Fruit fly (Drosophila melanogaster) whole organism, embryonic: Measurements from ENCODE around the gene drn.

Source experiments
- BEAF-32 ChIP-seq: fragments of 200-800 bp; sonication (Bioruptor generic); optimal IDR thresholded peaks from 3 replicates; lab custom pipeline; 2017; ENCODE audit warnings: missing biosample characterization, missing genetic modification characterization, mild to moderate bottlenecking, moderate library complexity, missing genetic modification reagents
- Bgb ChIP-seq: fragments of 200-800 bp; sonication (Bioruptor generic); IDR thresholded peaks from 2 replicates; pipeline ENCODE4 v1.3.6; 2022; ENCODE audit warnings: missing biosample characterization, missing genetic modification characterization; ENCODE audit not compliant: partially characterized antibody
- CG10462 ChIP-seq: fragments of 200-800 bp; sonication (Bioruptor generic); optimal IDR thresholded peaks from 2 replicates; lab custom pipeline; 2016; ENCODE audit warnings: missing biosample characterization, missing genetic modification characterization
- CG16813 ChIP-seq: fragments of 200-800 bp; sonication (Bioruptor generic); IDR thresholded peaks from 3 replicates; pipeline ENCODE4 v1.3.6; 2022; ENCODE audit warnings: missing biosample characterization, missing genetic modification characterization; ENCODE audit not compliant: partially characterized antibody
- CG2116 ChIP-seq: fragments of 200-800 bp; sonication (Bioruptor generic); optimal IDR thresholded peaks from 3 replicates; lab custom pipeline; 2018; ENCODE audit warnings: missing biosample characterization, mild to moderate bottlenecking, missing genetic modification characterization
- CG2199 ChIP-seq: fragments of 200-800 bp; sonication (Bioruptor generic); IDR thresholded peaks from 3 replicates; pipeline ENCODE4 v1.3.6; 2022; ENCODE audit warnings: missing biosample characterization, missing genetic modification characterization
- CG43689 ChIP-seq: fragments of 200-800 bp; sonication (Bioruptor generic); IDR thresholded peaks from 2 replicates; pipeline ENCODE4 v1.3.6; 2022; ENCODE audit warnings: missing biosample characterization, missing genetic modification characterization
- CG5180 ChIP-seq: fragments of 200-800 bp; sonication (Bioruptor generic); optimal IDR thresholded peaks from 3 replicates; lab custom pipeline; 2017; ENCODE audit warnings: missing biosample characterization, missing genetic modification characterization, mild to moderate bottlenecking, moderate library complexity, missing genetic modification reagents
- CG6854 ChIP-seq: fragments of 200-800 bp; sonication (Bioruptor generic); optimal IDR thresholded peaks from 3 replicates; lab custom pipeline; 2017; ENCODE audit warnings: missing biosample characterization, mild to moderate bottlenecking, missing genetic modification characterization
- Doc3 ChIP-seq: fragments of 200-800 bp; sonication (Bioruptor generic); IDR thresholded peaks from 3 replicates; pipeline ENCODE4 v1.3.6; 2022; ENCODE audit warnings: missing biosample characterization, missing genetic modification characterization; ENCODE audit not compliant: partially characterized antibody
- E2f2 ChIP-seq: fragments of 200-800 bp; sonication (Bioruptor generic); IDR thresholded peaks from 2 replicates; pipeline ENCODE4 v1.3.6; 2022; ENCODE audit warnings: missing biosample characterization, missing genetic modification characterization
- HLH4C ChIP-seq: fragments of 200-800 bp; sonication (Bioruptor generic); IDR thresholded peaks from 3 replicates; pipeline ENCODE4 v1.3.6; 2022; ENCODE audit warnings: missing biosample characterization, missing genetic modification characterization; ENCODE audit not compliant: partially characterized antibody
- MBD-R2 ChIP-seq: fragments of 200-800 bp; sonication (Bioruptor generic); IDR thresholded peaks from 2 replicates; pipeline ENCODE4 v1.3.6; 2022; ENCODE audit warnings: missing biosample characterization, missing genetic modification characterization
- Myb ChIP-seq: fragments of 200-800 bp; sonication (Bioruptor generic); optimal IDR thresholded peaks from 2 replicates; lab custom pipeline; 2016; ENCODE audit warnings: missing biosample characterization, missing genetic modification characterization
- Sin3A ChIP-seq: fragments of >200 bp; optimal IDR thresholded peaks from 2 replicates; lab custom pipeline; 2018
- Sry-β ChIP-seq: fragments of 200-800 bp; sonication (Bioruptor generic); optimal IDR thresholded peaks from 2 replicates; lab custom pipeline; 2018; ENCODE audit warnings: missing biosample characterization, mild to moderate bottlenecking, missing genetic modification characterization, moderate library complexity
- bbx ChIP-seq: fragments of 200-800 bp; sonication (Bioruptor generic); IDR thresholded peaks from 2 replicates; pipeline ENCODE4 v1.3.6; 2022; ENCODE audit warnings: missing biosample characterization, missing genetic modification characterization; ENCODE audit not compliant: partially characterized antibody
- fd64A ChIP-seq: fragments of 200-800 bp; sonication (Bioruptor generic); optimal IDR thresholded peaks from 3 replicates; lab custom pipeline; 2018; ENCODE audit warnings: missing biosample characterization, mild to moderate bottlenecking, missing genetic modification characterization
- lilli ChIP-seq: fragments of 200-800 bp; sonication (Bioruptor generic); optimal IDR thresholded peaks from 3 replicates; lab custom pipeline; 2016; ENCODE audit warnings: missing biosample characterization, missing genetic modification characterization
- maf-S ChIP-seq: fragments of 200-800 bp; sonication (Bioruptor generic); optimal IDR thresholded peaks from 2 replicates; lab custom pipeline; 2016; ENCODE audit warnings: missing biosample characterization, missing genetic modification characterization
- nmo ChIP-seq: fragments of 200-800 bp; sonication (Bioruptor generic); optimal IDR thresholded peaks from 2 replicates; lab custom pipeline; 2018; ENCODE audit warnings: missing biosample characterization, mild to moderate bottlenecking, missing genetic modification characterization, moderate library complexity
- onecut ChIP-seq: fragments of 200-800 bp; sonication (Bioruptor generic); IDR thresholded peaks from 2 replicates; pipeline ENCODE4 v1.3.6; 2022; ENCODE audit warnings: missing biosample characterization, missing genetic modification characterization
- phol ChIP-seq: fragments of 200-800 bp; sonication (Bioruptor generic); optimal IDR thresholded peaks from 3 replicates; lab custom pipeline; 2018; ENCODE audit warnings: missing biosample characterization, mild to moderate bottlenecking, missing genetic modification characterization, moderate library complexity
- prd ChIP-seq, 3 experiments: fragments of >200 bp in 2 of 3; fragments of 200-800 bp in 1 of 3; sonication (Bioruptor generic) in 1 of 3; optimal IDR thresholded peaks in 2 of 3; IDR thresholded peaks in 1 of 3; 2 replicates in 2 of 3; 3 replicates in 1 of 3; pipeline versions ENCODE4 v1.3.6 to Lab custom; 2017 to 2022; ENCODE audit warnings: missing biosample characterization in 1 of 3, missing genetic modification characterization in 1 of 3
- pzg ChIP-seq: fragments of 200-800 bp; sonication (Bioruptor generic); optimal IDR thresholded peaks from 3 replicates; lab custom pipeline; 2018; ENCODE audit warnings: missing biosample characterization, mild to moderate bottlenecking, missing genetic modification characterization, moderate library complexity
- salm ChIP-seq: fragments of 200-800 bp; sonication (Bioruptor generic); optimal IDR thresholded peaks from 2 replicates; lab custom pipeline; 2018; ENCODE audit warnings: missing biosample characterization, mild to moderate bottlenecking, missing genetic modification characterization
- sens ChIP-seq: fragments of 200-800 bp; sonication (Bioruptor generic); peaks from one replicate; lab custom pipeline; 2016; ENCODE audit warnings: missing biosample characterization, missing genetic modification characterization
- sna ChIP-seq: fragments of 200-800 bp; sonication (Bioruptor generic); IDR thresholded peaks from 2 replicates; pipeline ENCODE4 v1.3.6; 2022; ENCODE audit warnings: missing biosample characterization, missing genetic modification characterization; ENCODE audit not compliant: partially characterized antibody
- sqz ChIP-seq: fragments of 200-800 bp; sonication (Bioruptor generic); optimal IDR thresholded peaks from 3 replicates; lab custom pipeline; 2018; ENCODE audit warnings: missing biosample characterization, mild to moderate bottlenecking, missing genetic modification characterization
- tio ChIP-seq: fragments of 200-800 bp; sonication (Bioruptor generic); optimal IDR thresholded peaks from 2 replicates; lab custom pipeline; 2017; ENCODE audit warnings: missing biosample characterization, missing genetic modification characterization, inconsistent platforms
- trem ChIP-seq: fragments of 200-800 bp; optimal IDR thresholded peaks from 3 replicates; lab custom pipeline; 2019; ENCODE audit warnings: missing biosample characterization, mild to moderate bottlenecking, missing genetic modification characterization, moderate library complexity
- unc-4 ChIP-seq: fragments of 200-800 bp; sonication (Bioruptor generic); IDR thresholded peaks from 2 replicates; pipeline ENCODE4 v1.3.6; 2022; ENCODE audit warnings: missing biosample characterization, missing genetic modification characterization; ENCODE audit not compliant: partially characterized antibody

Gene drn

dm6 chr3R:9411928-9412640 lies 72.1 kb downstream of the drn start, which contains the start of the genes Task7 and alpha-Man-IIa (continued):
- TF ChIP-seq Doc3 = 0 out of 3 replicates have a peak, but pooled peaks have one; percentile 47
- 0 out of 3 replicates have a peak, but pooled peaks have one; percentile 7 for TF ChIP-seq CG16813 (GFP tag; lab: Robert Waterston, UW)
- peak; percentile 38 for TF ChIP-seq pzg (GFP tag; lab: Kevin White, UChicago)
- TF ChIP-seq prd (optimal IDR thresholded peaks at IDR 0.05; lab: Kevin White, UChicago) = no peak
- TF ChIP-seq prd (GFP tag; IDR thresholded peaks at IDR 0.05; lab: Robert Waterston, UW) = no peak
- no peak for TF ChIP-seq tio (GFP tag; lab: Kevin White, UChicago)
- peak; percentile 83 for TF ChIP-seq sens
- TF ChIP-seq CG5180 (GFP tag; lab: Kevin White, UChicago) = peak; percentile 46
- peak; percentile 97 for TF ChIP-seq trem
- no peak for TF ChIP-seq fd64A
- TF ChIP-seq phol = peak; percentile 36
- TF ChIP-seq Myb (GFP tag; lab: Kevin White, UChicago) = peak; percentile 70
- TF ChIP-seq sqz (GFP tag; lab: Kevin White, UChicago) = peak; percentile 71
- TF ChIP-seq maf-S (GFP tag; lab: Kevin White, UChicago) = no peak
- TF ChIP-seq Sin3A (lab: Kevin White, UChicago) = peak; percentile 24
- TF ChIP-seq unc-4 (GFP tag; lab: Robert Waterston, UW) = peak; percentile 49; the same call in 1 of the 2 replicates
- TF ChIP-seq CG10462 (GFP tag; lab: Kevin White, UChicago) = peak; percentile 50
- TF ChIP-seq sna = 0 out of 2 replicates have a peak, but pooled peaks have one; percentile 26
- TF ChIP-seq BEAF-32 (GFP tag; lab: Kevin White, UChicago) = peak; percentile 46
- peak; percentile 94 for TF ChIP-seq onecut (GFP tag; lab: Robert Waterston, UW)
- TF ChIP-seq salm (tag; lab: Kevin White, UChicago) = no peak
- peak; percentile 89 for TF ChIP-seq Sry-β (GFP tag; lab: Kevin White, UChicago)
- TF ChIP-seq CG43689 = no peak
- TF ChIP-seq CG2199 (GFP tag; lab: Robert Waterston, UW) = no peak
- no peak for TF ChIP-seq CG6854 (GFP tag; lab: Kevin White, UChicago)
- peak; percentile 30; the same call in 1 of the 2 replicates for TF ChIP-seq E2f2
- peak; percentile 42 for TF ChIP-seq nmo (GFP tag; lab: Kevin White, UChicago)
- peak; percentile 65 for TF ChIP-seq MBD-R2
- TF ChIP-seq CG2116 (GFP tag; lab: Kevin White, UChicago) = peak; percentile 66
- 0 out of 2 replicates have a peak, but pooled peaks have one; percentile 31 for TF ChIP-seq Bgb (GFP tag; lab: Robert Waterston, UW)
- peak; percentile 6 for TF ChIP-seq lilli
- peak; percentile 42; the same call in 1 of the 2 replicates for TF ChIP-seq bbx
- peak; percentile 47; the same call in 2 of the 3 replicates for TF ChIP-seq HLH4C
- TF ChIP-seq, all 482 proteins: peak for 39
